Worm (Caenorhabditis elegans): Measurements from ENCODE around the gene T24C2.3.

DNA sequence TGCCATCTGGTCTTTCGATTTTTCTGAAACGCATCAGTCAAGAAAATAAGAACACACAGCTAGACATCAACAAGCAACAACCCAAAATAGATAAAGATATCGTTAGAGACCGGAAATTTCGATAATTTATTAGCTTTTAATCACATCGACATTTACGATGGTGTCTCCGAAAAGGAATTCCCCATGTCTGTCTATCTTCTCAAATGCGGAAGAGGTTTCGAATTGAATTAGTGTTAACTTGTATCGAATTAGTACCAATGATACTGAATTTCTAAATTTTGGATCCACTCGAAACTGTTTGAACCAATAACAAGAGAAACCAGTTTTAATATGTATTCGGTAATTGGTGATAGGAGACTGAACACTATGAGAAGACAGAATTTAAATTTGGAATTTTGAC lies 8.7 kb upstream of the T24C2.3 start:
- TF ChIP-seq xnd-1 (tag; optimal IDR thresholded peaks at IDR 0.05) = no peak
- TF ChIP-seq bed-1 (GFP tag; IDR thresholded peaks at IDR 0.05) = no peak

All from whole organism, young adult.